Worm (Caenorhabditis elegans) whole organism, young adult: ENCODE data around the gene Y43C5A.2.

Source experiments
- B0261.1 ChIP-seq: sonication (generic microtip); optimal IDR thresholded peaks from 2 replicates; lab custom pipeline; 2016; ENCODE audit warnings: mild to moderate bottlenecking, missing genetic modification characterization, moderate library complexity, missing compliant biosample characterization
- F23B12.7 ChIP-seq: sonication (generic microtip); optimal IDR thresholded peaks from 2 replicates; lab custom pipeline; 2017; ENCODE audit warnings: missing genetic modification characterization, mild to moderate bottlenecking, missing compliant biosample characterization, antibody characterized with exemption, moderate library complexity; ENCODE audit not compliant: insufficient read depth
- F57A8.1 ChIP-seq: fragments of 200-800 bp; sonication (Bioruptor generic); optimal IDR thresholded peaks from 2 replicates; lab custom pipeline; 2018; ENCODE audit warnings: mild to moderate bottlenecking, missing genetic modification characterization, moderate library complexity, missing compliant biosample characterization
- K12H6.12 ChIP-seq: fragments of 200-800 bp; sonication (Bioruptor generic); optimal IDR thresholded peaks from 2 replicates; lab custom pipeline; 2018; ENCODE audit warnings: mild to moderate bottlenecking, missing genetic modification characterization, missing compliant biosample characterization
- T26A5.8 ChIP-seq: sonication (generic microtip); optimal IDR thresholded peaks from 2 replicates; lab custom pipeline; 2016; ENCODE audit warnings: missing genetic modification characterization, missing compliant biosample characterization
- Y79H2A.3 ChIP-seq: fragments of 200-800 bp; sonication (Bioruptor generic); conservative IDR thresholded peaks from 2 replicates; pipeline ENCODE4 v1.3.6; 2022; ENCODE audit warnings: missing genetic modification reagents, missing genetic modification characterization, missing compliant biosample characterization
- ZK185.1 ChIP-seq: sonication (generic microtip); optimal IDR thresholded peaks from 2 replicates; lab custom pipeline; 2016; ENCODE audit warnings: mild to moderate bottlenecking, missing genetic modification characterization, missing compliant biosample characterization; ENCODE audit not compliant: poor library complexity, severe bottlenecking
- ama-1 ChIP-seq, 3 experiments: fragments of 150-350 bp in 1 of 3; sonication (generic microtip) in 2 of 3; optimal IDR thresholded peaks; 2 replicates each; lab custom pipeline; 2014 to 2018; ENCODE audit warnings: missing biosample characterization in 2 of 3, missing genetic modification characterization in 2 of 3, missing genetic modification reagents in 2 of 3
- athp-1 ChIP-seq: sonication (generic microtip); optimal IDR thresholded peaks from 2 replicates; lab custom pipeline; 2017; ENCODE audit warnings: mild to moderate bottlenecking, missing genetic modification characterization, missing compliant biosample characterization
- bed-1 ChIP-seq: fragments of 200-800 bp; sonication (Bioruptor generic); IDR thresholded peaks from 2 replicates; pipeline ENCODE4 v1.3.6; 2022; ENCODE audit warnings: missing genetic modification reagents, missing genetic modification characterization, missing compliant biosample characterization
- cebp-2 ChIP-seq: fragments of 200-800 bp; sonication (Bioruptor generic); IDR thresholded peaks from 2 replicates; pipeline ENCODE4 v1.3.6; 2022; ENCODE audit warnings: missing genetic modification characterization, missing compliant biosample characterization
- ceh-27 ChIP-seq: fragments of 200-800 bp; sonication (Bioruptor generic); optimal IDR thresholded peaks from 2 replicates; lab custom pipeline; 2018; ENCODE audit warnings: mild to moderate bottlenecking, missing genetic modification characterization, moderate library complexity, missing compliant biosample characterization
- chd-7 ChIP-seq: sonication (generic microtip); optimal IDR thresholded peaks from 2 replicates; lab custom pipeline; 2016; ENCODE audit warnings: mild to moderate bottlenecking, missing genetic modification characterization, moderate library complexity, missing compliant biosample characterization
- die-1 ChIP-seq: sonication (generic microtip); optimal IDR thresholded peaks from 2 replicates; lab custom pipeline; 2016; ENCODE audit warnings: missing genotype, mild to moderate bottlenecking, missing genetic modification characterization, missing compliant biosample characterization
- dox-1 ChIP-seq: fragments of 200-800 bp; sonication (Bioruptor generic); IDR thresholded peaks from 2 replicates; pipeline ENCODE4 v1.3.6; 2022; ENCODE audit warnings: missing genetic modification reagents, missing genetic modification characterization, missing compliant biosample characterization
- ets-4 ChIP-seq: fragments of 200-800 bp; sonication (Bioruptor generic); optimal IDR thresholded peaks from 2 replicates; lab custom pipeline; 2018; ENCODE audit warnings: mild to moderate bottlenecking, missing genetic modification characterization, missing compliant biosample characterization
- him-1 ChIP-seq: sonication (generic microtip); optimal IDR thresholded peaks from 2 replicates; lab custom pipeline; 2016; ENCODE audit warnings: missing genotype, missing genetic modification reagents, missing genetic modification characterization, missing compliant biosample characterization
- hlh-12 ChIP-seq: sonication (generic microtip); optimal IDR thresholded peaks from 2 replicates; lab custom pipeline; 2016; ENCODE audit warnings: missing genetic modification characterization, missing compliant biosample characterization
- hrde-1 ChIP-seq: sonication (generic microtip); optimal IDR thresholded peaks from 2 replicates; lab custom pipeline; 2016; ENCODE audit warnings: missing genetic modification characterization, mild to moderate bottlenecking, missing compliant biosample characterization, moderate library complexity, missing genotype, missing genetic modification reagents, borderline replicate concordance
- let-526 ChIP-seq: fragments of 200-800 bp; sonication (Bioruptor generic); IDR thresholded peaks from 2 replicates; pipeline ENCODE4 v1.3.6; 2022; ENCODE audit warnings: missing genetic modification reagents, missing genetic modification characterization, missing compliant biosample characterization
- lin-26 ChIP-seq: fragments of 200-800 bp; sonication (Bioruptor generic); IDR thresholded peaks from 2 replicates; pipeline ENCODE4 v1.3.6; 2022; ENCODE audit warnings: missing genetic modification reagents, missing genetic modification characterization, missing compliant biosample characterization
- lin-35 ChIP-seq, 3 experiments: fragments of 150-350 bp in 2 of 3; sonication (generic microtip) in 1 of 3; optimal IDR thresholded peaks; 2 replicates each; lab custom pipeline; 2014 to 2018; ENCODE audit warnings: missing biosample characterization in 3 of 3, missing genetic modification characterization in 3 of 3, missing genetic modification reagents in 3 of 3
- madf-8 ChIP-seq: fragments of 200-800 bp; sonication (Bioruptor generic); conservative IDR thresholded peaks from 2 replicates; pipeline ENCODE4 v1.3.6; 2022; ENCODE audit warnings: missing genetic modification reagents, missing genetic modification characterization, missing compliant biosample characterization
- mcd-1 ChIP-seq: fragments of 200-800 bp; sonication (Bioruptor generic); IDR thresholded peaks from 2 replicates; pipeline ENCODE4 v1.3.6; 2022; ENCODE audit warnings: missing genetic modification reagents, missing genetic modification characterization, missing compliant biosample characterization
- mel-28 ChIP-seq: sonication (generic microtip); optimal IDR thresholded peaks from 2 replicates; lab custom pipeline; 2016; ENCODE audit warnings: borderline replicate concordance, mild to moderate bottlenecking, missing genetic modification characterization, missing compliant biosample characterization
- nfya-1 ChIP-seq: sonication (generic microtip); optimal IDR thresholded peaks from 2 replicates; lab custom pipeline; 2017; ENCODE audit warnings: antibody characterized with exemption, missing compliant biosample characterization, missing genetic modification characterization, borderline replicate concordance; ENCODE audit not compliant: insufficient read depth
- nhr-80 ChIP-seq: sonication (generic microtip); optimal IDR thresholded peaks from 2 replicates; lab custom pipeline; 2016; ENCODE audit warnings: missing genetic modification characterization, missing compliant biosample characterization
- pbrm-1 ChIP-seq: fragments of 200-800 bp; sonication (Bioruptor generic); IDR thresholded peaks from 2 replicates; pipeline ENCODE4 v1.3.6; 2022; ENCODE audit warnings: missing genetic modification reagents, missing genetic modification characterization, missing compliant biosample characterization
- pha-4 ChIP-seq: fragments of 150-350 bp; sonication (generic microtip); optimal IDR thresholded peaks from 2 replicates; lab custom pipeline; 2014; ENCODE audit warnings: missing biosample characterization, missing genetic modification reagents, missing genetic modification characterization
- rcor-1 ChIP-seq: fragments of 200-800 bp; sonication (Bioruptor generic); IDR thresholded peaks from 2 replicates; pipeline ENCODE4 v1.3.6; 2022; ENCODE audit warnings: missing genetic modification reagents, missing genetic modification characterization, missing compliant biosample characterization
- sea-2 ChIP-seq: fragments of 200-800 bp; sonication (Bioruptor generic); IDR thresholded peaks from 2 replicates; pipeline ENCODE4 v1.3.6; 2022; ENCODE audit warnings: missing genetic modification characterization, missing compliant biosample characterization
- sptf-2 ChIP-seq: fragments of 200-800 bp; sonication (Bioruptor generic); optimal IDR thresholded peaks from 2 replicates; lab custom pipeline; 2018; ENCODE audit warnings: mild to moderate bottlenecking, missing genetic modification characterization, missing compliant biosample characterization
- ztf-18 ChIP-seq: sonication (generic microtip); optimal IDR thresholded peaks from 2 replicates; lab custom pipeline; 2016; ENCODE audit warnings: missing genotype, mild to moderate bottlenecking, missing genetic modification characterization, missing compliant biosample characterization
- ztf-6 ChIP-seq: fragments of 200-800 bp; sonication (Bioruptor generic); IDR thresholded peaks from 2 replicates; pipeline ENCODE4 v1.3.6; 2022; ENCODE audit warnings: missing genetic modification reagents, missing genetic modification characterization, missing compliant biosample characterization

The Y43C5A.2 gene

DNA sequence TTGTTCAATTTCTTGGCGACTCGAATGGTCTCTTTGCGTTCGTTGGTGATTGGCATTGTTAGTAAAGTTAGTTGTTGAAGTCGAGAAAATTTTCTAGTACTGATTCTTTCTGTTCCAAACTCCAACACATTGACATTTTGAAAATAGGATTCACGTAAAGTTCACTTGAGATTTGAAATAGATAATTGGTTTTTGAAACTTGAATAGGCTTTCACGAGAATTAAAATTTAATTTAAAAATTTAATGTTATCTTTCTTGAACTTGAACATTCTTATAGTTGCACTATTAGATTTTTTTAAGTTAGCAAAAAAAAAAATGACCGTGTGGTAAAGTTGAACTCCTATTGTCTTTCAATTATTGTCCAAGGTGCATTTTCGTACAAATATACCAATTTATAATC, 24.3 kb downstream of the Y43C5A.2 start, which contains the start of gene R09E10.6:
TSS of gene R09E10.6 (minus strand) at position 101 of the 400 bp plus-strand sequence.
- no peak for TF ChIP-seq lin-35 (GFP tag; optimal IDR thresholded peaks at IDR 0.05; lab: Kevin White, UChicago)
- TF ChIP-seq ztf-6: no peak
- TF ChIP-seq pha-4: no peak
- TF ChIP-seq sea-2 (GFP tag; lab: Robert Waterston, UW): no peak

DNA sequence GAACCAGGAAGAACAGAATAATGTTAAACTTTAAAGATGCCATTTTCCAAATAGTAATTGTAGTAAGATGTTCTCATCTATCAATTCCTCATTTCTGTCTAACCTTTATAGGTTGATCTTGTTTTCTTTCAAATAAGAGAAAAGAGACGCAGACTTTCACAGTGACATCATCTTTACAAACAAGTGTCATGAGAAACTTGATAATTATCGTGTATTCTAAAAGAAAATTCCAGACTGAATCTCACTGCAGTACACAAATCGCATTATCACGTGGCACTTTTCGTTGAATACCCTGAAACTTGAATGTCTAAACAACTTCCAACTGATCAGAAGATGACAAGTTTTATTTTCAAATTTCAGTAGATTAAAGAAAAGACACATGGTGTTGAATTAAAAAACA, 25.4 kb downstream of the Y43C5A.2 start, which contains the start of gene R09E10.13:
TSS of gene R09E10.13 (minus strand) at position 61 of the 400 bp plus-strand sequence.
- TF ChIP-seq ZK185.1 (tag; lab: Kevin White, UChicago) (no peak), bed-1 (no peak), die-1 (tag; lab: Kevin White, UChicago) (no peak), athp-1 (tag; lab: Kevin White, UChicago) (no peak), cebp-2 (GFP tag; lab: Robert Waterston, UW) (no peak), dox-1 (GFP tag; lab: Robert Waterston, UW) (no peak), lin-26 (GFP tag; lab: Robert Waterston, UW) (no peak), T26A5.8 (tag; lab: Kevin White, UChicago) (no peak), pbrm-1 (GFP tag; lab: Robert Waterston, UW) (no peak), ama-1 (optimal IDR thresholded peaks at IDR 0.05; lab: Kevin White, UChicago) (no peak), ama-1 (GFP tag; optimal IDR thresholded peaks at IDR 0.05; lab: Kevin White, UChicago) (no peak), ets-4 (GFP tag; lab: Kevin White, UChicago) (no peak), rcor-1 (GFP tag; lab: Robert Waterston, UW) (no peak), mel-28 (tag; lab: Kevin White, UChicago) (no peak), B0261.1 (tag; lab: Kevin White, UChicago) (no peak), ztf-18 (tag; lab: Kevin White, UChicago) (no peak)

DNA sequence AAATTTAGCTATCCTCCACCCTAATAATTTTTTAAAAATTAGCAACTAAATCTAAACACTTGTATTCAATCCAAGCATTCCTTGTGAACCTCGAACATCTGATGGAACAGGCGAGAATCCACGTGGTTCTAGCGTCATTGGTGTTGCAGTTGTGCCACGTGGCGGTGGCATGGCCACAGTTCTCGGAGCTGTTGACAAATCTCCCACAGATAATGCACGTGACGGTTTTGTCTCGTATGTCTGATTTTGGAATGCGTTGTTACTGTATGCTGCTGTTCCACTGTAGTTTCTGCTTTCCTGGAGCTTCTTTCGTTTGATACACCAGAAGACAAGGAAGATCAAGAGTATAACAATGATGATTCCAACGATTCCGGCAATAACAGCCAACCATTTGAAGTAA, 26.4 kb downstream of the Y43C5A.2 start:
- no peak for TF ChIP-seq let-526 (GFP tag; lab: Robert Waterston, UW)
- TF ChIP-seq F57A8.1 (GFP tag; lab: Kevin White, UChicago): no peak
- no peak for TF ChIP-seq ceh-27 (GFP tag; lab: Kevin White, UChicago)
- no peak for TF ChIP-seq nfya-1 (tag; lab: Kevin White, UChicago)
- no peak for TF ChIP-seq him-1 (tag; lab: Kevin White, UChicago)
- no peak for TF ChIP-seq dox-1 (GFP tag; lab: Robert Waterston, UW)
- TF ChIP-seq hrde-1 (tag; lab: Kevin White, UChicago): no peak
- no peak for TF ChIP-seq ets-4 (GFP tag; lab: Kevin White, UChicago)
- no peak for TF ChIP-seq mcd-1 (GFP tag; lab: Robert Waterston, UW)
- no peak for TF ChIP-seq sptf-2 (GFP tag; lab: Kevin White, UChicago)
- no peak for TF ChIP-seq K12H6.12 (tag; lab: Kevin White, UChicago)
- no peak for TF ChIP-seq hlh-12
- TF ChIP-seq nhr-80 (tag; lab: Kevin White, UChicago): no peak
- TF ChIP-seq madf-8 (GFP tag; lab: Robert Waterston, UW): no peak
- TF ChIP-seq mel-28 (tag; lab: Kevin White, UChicago): no peak
- no peak for TF ChIP-seq cebp-2 (GFP tag; lab: Robert Waterston, UW)
- TF ChIP-seq Y79H2A.3 (GFP tag; lab: Robert Waterston, UW): no peak
- no peak for TF ChIP-seq chd-7
- TF ChIP-seq F23B12.7 (tag; lab: Kevin White, UChicago): no peak
